Worm (Caenorhabditis elegans) whole organism, L2 larva: ENCODE measurements around the gene Y50E8A.6.

Experiments used
- R02D3.7 ChIP-seq: fragments of 150-350 bp; optimal IDR thresholded peaks from 2 replicates; lab custom pipeline; 2014; ENCODE audit warnings: missing biosample characterization, missing genetic modification characterization
- ZK546.5 ChIP-seq: sonication (generic microtip); optimal IDR thresholded peaks from 2 replicates; lab custom pipeline; 2017; ENCODE audit warnings: missing biosample characterization, missing genetic modification characterization
- ama-1 ChIP-seq: fragments of 150-350 bp; optimal IDR thresholded peaks from 2 replicates; lab custom pipeline; 2018; ENCODE audit warnings: inconsistent platforms
- blmp-1 ChIP-seq: sonication (generic microtip); optimal IDR thresholded peaks from 2 replicates; lab custom pipeline; 2017; ENCODE audit warnings: missing genetic modification characterization, mild to moderate bottlenecking, missing compliant biosample characterization, antibody characterized with exemption, moderate library complexity; ENCODE audit not compliant: insufficient read depth
- lin-39 ChIP-seq: fragments of 150-350 bp; optimal IDR thresholded peaks from 2 replicates; lab custom pipeline; 2014; ENCODE audit warnings: missing biosample characterization, missing genetic modification reagents, missing genetic modification characterization
- lsy-2 ChIP-seq, 2 experiments: fragments of 150-350 bp in 1 of 2; sonication (generic microtip) in 1 of 2; optimal IDR thresholded peaks; 2 replicates each; lab custom pipeline; 2014 to 2017; ENCODE audit warnings: missing biosample characterization in 2 of 2, missing genetic modification characterization in 2 of 2
- mab-5 ChIP-seq: fragments of 150-350 bp; optimal IDR thresholded peaks from 2 replicates; lab custom pipeline; 2014; ENCODE audit warnings: missing biosample characterization, missing genetic modification characterization
- nhr-12 ChIP-seq: fragments of 150-350 bp; optimal IDR thresholded peaks from 2 replicates; lab custom pipeline; 2014; ENCODE audit warnings: missing biosample characterization, missing genetic modification characterization
- nhr-23 ChIP-seq: fragments of 150-350 bp; optimal IDR thresholded peaks from 2 replicates; lab custom pipeline; 2014; ENCODE audit warnings: missing biosample characterization, missing genetic modification reagents, missing genetic modification characterization
- nhr-25 ChIP-seq: fragments of 150-350 bp; sonication (generic microtip); optimal IDR thresholded peaks from 3 replicates; lab custom pipeline; 2014; ENCODE audit warnings: missing biosample characterization, missing genetic modification characterization
- skn-1 ChIP-seq: sonication (generic microtip); optimal IDR thresholded peaks from 2 replicates; lab custom pipeline; 2017; ENCODE audit warnings: missing biosample characterization, missing genetic modification characterization
- unc-62 ChIP-seq: fragments of 150-350 bp; optimal IDR thresholded peaks from 2 replicates; lab custom pipeline; 2014; ENCODE audit warnings: missing biosample characterization, missing genetic modification reagents, missing genetic modification characterization
- zag-1 ChIP-seq: fragments of 150-350 bp; optimal IDR thresholded peaks from 2 replicates; lab custom pipeline; 2014; ENCODE audit warnings: missing biosample characterization, missing genetic modification characterization
- ztf-11 ChIP-seq: sonication (generic microtip); optimal IDR thresholded peaks from 2 replicates; lab custom pipeline; 2017; ENCODE audit warnings: missing biosample characterization, missing genetic modification characterization

DNA sequence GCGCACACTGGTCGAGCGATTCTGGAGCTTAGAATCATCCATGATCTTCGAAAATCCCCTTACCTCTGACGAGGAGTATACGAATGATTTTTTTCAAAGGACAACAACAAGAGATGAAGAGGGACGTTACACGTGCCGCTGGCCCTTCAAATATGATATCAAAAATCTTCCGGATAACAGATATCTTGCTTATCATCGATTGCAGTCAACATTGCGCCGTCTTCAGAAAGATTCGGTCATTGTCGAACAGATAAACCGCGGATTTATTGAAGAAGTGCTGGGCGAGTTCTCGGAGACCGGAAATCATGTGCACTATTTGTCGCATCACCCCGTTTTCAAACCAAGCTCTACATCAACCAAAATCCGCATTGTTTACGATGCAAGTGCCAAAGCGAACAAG is 21.4 kb upstream of the Y50E8A.6 start:
- TF ChIP-seq ZK546.5 (no peak), R02D3.7 (tag; lab: Kevin White, UChicago) (no peak), mab-5 (no peak), lsy-2 (tag; optimal IDR thresholded peaks at IDR 0.05; lab: Kevin White, UChicago) (no peak), unc-62 (no peak), lin-39 (tag; lab: Kevin White, UChicago) (no peak), skn-1 (tag; lab: Kevin White, UChicago) (no peak), ztf-11 (tag; lab: Kevin White, UChicago) (no peak), nhr-12 (tag; lab: Kevin White, UChicago) (no peak), zag-1 (tag; lab: Kevin White, UChicago) (no peak), ama-1 (lab: Kevin White, UChicago) (no peak), blmp-1 (tag; lab: Kevin White, UChicago) (no peak), nhr-23 (tag; lab: Kevin White, UChicago) (no peak), nhr-25 (tag; lab: Kevin White, UChicago) (no peak)
